Worm (Caenorhabditis elegans): Measurements from ENCODE around the gene srbc-26.

srbc-26 gene

ce11 chrV:17217690-17218089, 46.0 kb downstream of the srbc-26 start, which contains the start of gene srbc-62:
Gene srbc-62 (plus strand): TSS chrV:17217990.
- TF ChIP-seq ama-1 (optimal IDR thresholded peaks at IDR 0.05) (no peak), hmg-4 (GFP tag; optimal IDR thresholded peaks at IDR 0.05) (no peak), aly-1 (tag; optimal IDR thresholded peaks at IDR 0.05) (no peak), ceh-13 (GFP tag; optimal IDR thresholded peaks at IDR 0.05) (no peak), F13C5.2 (tag; optimal IDR thresholded peaks at IDR 0.05) (no peak), pes-1 (GFP tag; IDR thresholded peaks at IDR 0.05) (no peak), tra-4 (tag; optimal IDR thresholded peaks at IDR 0.05) (no peak), B0310.2 (tag; optimal IDR thresholded peaks at IDR 0.05) (no peak), tbx-37 (GFP tag; conservative IDR thresholded peaks at IDR 0.05) (no peak)

ce11 chrV:17220345-17220744, 48.7 kb downstream of the srbc-26 start, which contains the start of gene srh-109:
Gene srh-109 (minus strand): TSS chrV:17220445.
- TF ChIP-seq tra-4 (tag; optimal IDR thresholded peaks at IDR 0.05): no peak
- no peak for TF ChIP-seq hnd-1 (tag; optimal IDR thresholded peaks at IDR 0.05)
- TF ChIP-seq ama-1 (optimal IDR thresholded peaks at IDR 0.05): no peak
- no peak for TF ChIP-seq B0310.2 (tag; optimal IDR thresholded peaks at IDR 0.05)
- TF ChIP-seq sea-1 (GFP tag; conservative IDR thresholded peaks at IDR 0.05): no peak
- no peak for TF ChIP-seq hmg-4 (GFP tag; optimal IDR thresholded peaks at IDR 0.05)

All from whole organism, early embryonic.